Fruit fly (Drosophila melanogaster) whole organism, embryonic: Measurements from ENCODE around the gene mirr.

Experiments used
- Bgb ChIP-seq: fragments of 200-800 bp; sonication (Bioruptor generic); IDR thresholded peaks from 2 replicates; pipeline ENCODE4 v1.3.6; 2022; ENCODE audit warnings: missing biosample characterization, missing genetic modification characterization; ENCODE audit not compliant: partially characterized antibody
- CG10431 ChIP-seq: fragments of 200-800 bp; sonication (Bioruptor generic); optimal IDR thresholded peaks from 3 replicates; lab custom pipeline; 2018; ENCODE audit warnings: missing biosample characterization, mild to moderate bottlenecking, missing genetic modification characterization
- CG11560 ChIP-seq: fragments of 200-800 bp; sonication (Bioruptor generic); IDR thresholded peaks from 3 replicates; pipeline ENCODE4 v1.3.6; 2022; ENCODE audit warnings: missing biosample characterization, missing genetic modification characterization
- CG12299 ChIP-seq: fragments of 200-800 bp; sonication (Bioruptor generic); optimal IDR thresholded peaks from 2 replicates; lab custom pipeline; 2018; ENCODE audit warnings: missing biosample characterization, mild to moderate bottlenecking, missing genetic modification characterization
- CG12391 ChIP-seq: fragments of 200-800 bp; sonication (Bioruptor generic); optimal IDR thresholded peaks from 3 replicates; lab custom pipeline; 2018; ENCODE audit warnings: missing biosample characterization, mild to moderate bottlenecking, missing genetic modification characterization, moderate library complexity
- CG12659 ChIP-seq: fragments of 200-800 bp; sonication (Bioruptor generic); optimal IDR thresholded peaks from 3 replicates; lab custom pipeline; 2017; ENCODE audit warnings: mild to moderate bottlenecking, missing biosample characterization, missing genetic modification reagents, missing genetic modification characterization
- CG13424 ChIP-seq: fragments of 200-800 bp; sonication (Bioruptor generic); optimal IDR thresholded peaks from 2 replicates; lab custom pipeline; 2019; ENCODE audit warnings: missing biosample characterization, mild to moderate bottlenecking, missing genetic modification characterization, moderate library complexity
- CG14667 ChIP-seq: fragments of 200-800 bp; sonication (Bioruptor generic); IDR thresholded peaks from 2 replicates; pipeline ENCODE4 v1.3.6; 2022; ENCODE audit warnings: missing biosample characterization, missing genetic modification characterization
- CG14710 ChIP-seq: fragments of 200-800 bp; sonication (Bioruptor generic); optimal IDR thresholded peaks from 3 replicates; lab custom pipeline; 2019; ENCODE audit warnings: missing biosample characterization, mild to moderate bottlenecking, missing genetic modification characterization, moderate library complexity
- CG1529 ChIP-seq: fragments of 200-800 bp; sonication (Bioruptor generic); optimal IDR thresholded peaks from 3 replicates; lab custom pipeline; 2018; ENCODE audit warnings: missing biosample characterization, missing genetic modification characterization
- CG1603 ChIP-seq: fragments of 200-800 bp; sonication (Bioruptor generic); optimal IDR thresholded peaks from 2 replicates; lab custom pipeline; 2019; ENCODE audit warnings: missing biosample characterization, mild to moderate bottlenecking, missing genetic modification characterization, moderate library complexity
- CG17829 ChIP-seq: fragments of 200-800 bp; optimal IDR thresholded peaks from 2 replicates; lab custom pipeline; 2019; ENCODE audit warnings: missing biosample characterization, mild to moderate bottlenecking, missing genetic modification characterization, moderate library complexity
- CG18262 ChIP-seq: fragments of 200-800 bp; optimal IDR thresholded peaks from 3 replicates; lab custom pipeline; 2019; ENCODE audit warnings: missing biosample characterization, mild to moderate bottlenecking, missing genetic modification characterization, moderate library complexity
- CG2120 ChIP-seq: fragments of 200-800 bp; sonication (Bioruptor generic); optimal IDR thresholded peaks from 3 replicates; lab custom pipeline; 2016; ENCODE audit warnings: missing biosample characterization, missing genetic modification characterization
- CG2129 ChIP-seq: fragments of 200-800 bp; sonication (Bioruptor generic); IDR thresholded peaks from 2 replicates; pipeline ENCODE4 v1.3.6; 2022; ENCODE audit warnings: missing biosample characterization, missing genetic modification characterization; ENCODE audit not compliant: partially characterized antibody
- CG3838 ChIP-seq: fragments of 200-800 bp; sonication (Bioruptor generic); optimal IDR thresholded peaks from 3 replicates; lab custom pipeline; 2016; ENCODE audit warnings: missing biosample characterization, missing genetic modification characterization
- CG4730 ChIP-seq: fragments of 200-800 bp; sonication (Bioruptor generic); IDR thresholded peaks from 2 replicates; pipeline ENCODE4 v1.3.6; 2022; ENCODE audit warnings: missing biosample characterization, missing genetic modification characterization
- CG4820 ChIP-seq: fragments of 200-800 bp; sonication (Bioruptor generic); optimal IDR thresholded peaks from 3 replicates; lab custom pipeline; 2016; ENCODE audit warnings: missing biosample characterization, missing genetic modification characterization
- CG6791 ChIP-seq: fragments of 200-800 bp; sonication (Bioruptor generic); IDR thresholded peaks from 3 replicates; pipeline ENCODE4 v1.3.6; 2022; ENCODE audit warnings: missing biosample characterization, missing genetic modification characterization; ENCODE audit not compliant: partially characterized antibody
- CrebB ChIP-seq: fragments of 200-800 bp; sonication (Bioruptor generic); optimal IDR thresholded peaks from 3 replicates; lab custom pipeline; 2018; ENCODE audit warnings: missing biosample characterization, mild to moderate bottlenecking, missing genetic modification characterization
- Dll ChIP-seq: fragments of 200-800 bp; sonication (Bioruptor generic); IDR thresholded peaks from 4 replicates; pipeline ENCODE4 v1.3.6; 2022; ENCODE audit warnings: missing biosample characterization, missing genetic modification characterization; ENCODE audit not compliant: partially characterized antibody
- Dref ChIP-seq: fragments of 200-800 bp; sonication (Bioruptor generic); IDR thresholded peaks from 2 replicates; pipeline ENCODE4 v1.3.6; 2022; ENCODE audit warnings: missing biosample characterization, missing genetic modification characterization
- Fer1 ChIP-seq: fragments of 200-800 bp; sonication (Bioruptor generic); optimal IDR thresholded peaks from 2 replicates; lab custom pipeline; 2017; ENCODE audit warnings: missing biosample characterization, mild to moderate bottlenecking, missing genetic modification characterization
- Jarid2 ChIP-seq: fragments of 200-800 bp; sonication (Bioruptor generic); optimal IDR thresholded peaks from 3 replicates; lab custom pipeline; 2017; ENCODE audit warnings: mild to moderate bottlenecking, missing biosample characterization, missing genetic modification reagents, missing genetic modification characterization
- Lhr ChIP-seq: fragments of 200-800 bp; sonication (Bioruptor generic); optimal IDR thresholded peaks from 3 replicates; lab custom pipeline; 2017; ENCODE audit warnings: mild to moderate bottlenecking, missing biosample characterization, missing genetic modification reagents, missing genetic modification characterization
- Myb ChIP-seq: fragments of 200-800 bp; sonication (Bioruptor generic); optimal IDR thresholded peaks from 2 replicates; lab custom pipeline; 2016; ENCODE audit warnings: missing biosample characterization, missing genetic modification characterization
- Nf-YC ChIP-seq: fragments of 200-800 bp; optimal IDR thresholded peaks from 3 replicates; lab custom pipeline; 2019; ENCODE audit warnings: missing biosample characterization, mild to moderate bottlenecking, missing genetic modification characterization, moderate library complexity
- Poxn ChIP-seq: fragments of 200-800 bp; sonication (Bioruptor generic); IDR thresholded peaks from 2 replicates; pipeline ENCODE4 v1.3.6; 2022; ENCODE audit warnings: missing biosample characterization, missing genetic modification characterization
- Scr ChIP-seq: fragments of 200-800 bp; sonication (Bioruptor generic); IDR thresholded peaks from 2 replicates; pipeline ENCODE4 v1.3.6; 2022; ENCODE audit warnings: missing biosample characterization, missing genetic modification characterization; ENCODE audit not compliant: partially characterized antibody
- Sin3A ChIP-seq: fragments of >200 bp; optimal IDR thresholded peaks from 2 replicates; lab custom pipeline; 2018
- Sry-β ChIP-seq: fragments of 200-800 bp; sonication (Bioruptor generic); optimal IDR thresholded peaks from 2 replicates; lab custom pipeline; 2018; ENCODE audit warnings: missing biosample characterization, mild to moderate bottlenecking, missing genetic modification characterization, moderate library complexity
- Stat92E ChIP-seq, 3 experiments: fragments of >200 bp in 2 of 3; fragments of 200-800 bp in 1 of 3; sonication (Bioruptor generic) in 1 of 3; optimal IDR thresholded peaks; 2 replicates each; lab custom pipeline; 2017 to 2019; ENCODE audit warnings: missing biosample characterization in 3 of 3, missing genetic modification characterization in 3 of 3, mild to moderate bottlenecking in 1 of 3, moderate library complexity in 1 of 3
- YL-1 ChIP-seq: fragments of 200-800 bp; sonication (Bioruptor generic); optimal IDR thresholded peaks from 3 replicates; lab custom pipeline; 2017; ENCODE audit warnings: missing biosample characterization, mild to moderate bottlenecking, missing genetic modification characterization
- ara ChIP-seq: fragments of 200-800 bp; sonication (Bioruptor generic); IDR thresholded peaks from 2 replicates; pipeline ENCODE4 v1.3.6; 2022; ENCODE audit warnings: missing biosample characterization, missing genetic modification characterization
- bbx ChIP-seq: fragments of 200-800 bp; sonication (Bioruptor generic); IDR thresholded peaks from 2 replicates; pipeline ENCODE4 v1.3.6; 2022; ENCODE audit warnings: missing biosample characterization, missing genetic modification characterization; ENCODE audit not compliant: partially characterized antibody
- chif ChIP-seq, 2 experiments: fragments of 200-800 bp; sonication (Bioruptor generic); optimal IDR thresholded peaks; 3 replicates each; lab custom pipeline; 2016; ENCODE audit warnings: missing biosample characterization in 2 of 2, missing genetic modification characterization in 2 of 2
- dm ChIP-seq: fragments of 200-800 bp; sonication (Bioruptor generic); optimal IDR thresholded peaks from 3 replicates; lab custom pipeline; 2016; ENCODE audit warnings: missing biosample characterization, missing genetic modification characterization
- eyg ChIP-seq: fragments of 200-800 bp; sonication (Bioruptor generic); optimal IDR thresholded peaks from 3 replicates; lab custom pipeline; 2016; ENCODE audit warnings: missing biosample characterization, missing genetic modification characterization
- inv ChIP-seq: fragments of 200-800 bp; sonication (Bioruptor generic); IDR thresholded peaks from 2 replicates; pipeline ENCODE4 v1.3.6; 2022; ENCODE audit warnings: missing biosample characterization, missing genetic modification characterization; ENCODE audit not compliant: partially characterized antibody
- lola ChIP-seq, 3 experiments: fragments of >200 bp in 2 of 3; fragments of 200-800 bp in 1 of 3; sonication (Bioruptor generic) in 1 of 3; optimal IDR thresholded peaks; 2 replicates each; lab custom pipeline; 2017 to 2019; ENCODE audit warnings: missing biosample characterization in 3 of 3, missing genetic modification characterization in 3 of 3, mild to moderate bottlenecking in 1 of 3, moderate library complexity in 1 of 3
- nerfin-1 ChIP-seq: fragments of 200-800 bp; sonication (Bioruptor generic); optimal IDR thresholded peaks from 3 replicates; lab custom pipeline; 2019; ENCODE audit warnings: missing biosample characterization, mild to moderate bottlenecking, missing genetic modification characterization, moderate library complexity
- nerfin-2 ChIP-seq: fragments of 200-800 bp; sonication (Bioruptor generic); IDR thresholded peaks from 2 replicates; pipeline ENCODE4 v1.3.6; 2022; ENCODE audit warnings: missing biosample characterization, missing genetic modification characterization; ENCODE audit not compliant: partially characterized antibody
- pzg ChIP-seq: fragments of 200-800 bp; sonication (Bioruptor generic); optimal IDR thresholded peaks from 3 replicates; lab custom pipeline; 2018; ENCODE audit warnings: missing biosample characterization, mild to moderate bottlenecking, missing genetic modification characterization, moderate library complexity
- row ChIP-seq: fragments of 200-800 bp; sonication (Bioruptor generic); IDR thresholded peaks from 3 replicates; pipeline ENCODE4 v1.3.6; 2022; ENCODE audit warnings: missing biosample characterization, missing genetic modification characterization
- sqz ChIP-seq: fragments of 200-800 bp; sonication (Bioruptor generic); optimal IDR thresholded peaks from 3 replicates; lab custom pipeline; 2018; ENCODE audit warnings: missing biosample characterization, mild to moderate bottlenecking, missing genetic modification characterization
- tap ChIP-seq: fragments of 200-800 bp; optimal IDR thresholded peaks from 3 replicates; lab custom pipeline; 2019; ENCODE audit warnings: missing biosample characterization, mild to moderate bottlenecking, missing genetic modification characterization, moderate library complexity
- trem ChIP-seq: fragments of 200-800 bp; optimal IDR thresholded peaks from 3 replicates; lab custom pipeline; 2019; ENCODE audit warnings: missing biosample characterization, mild to moderate bottlenecking, missing genetic modification characterization, moderate library complexity
- vnd ChIP-seq: fragments of 200-800 bp; sonication (Bioruptor generic); IDR thresholded peaks from 3 replicates; pipeline ENCODE4 v1.3.6; 2022; ENCODE audit warnings: missing biosample characterization, missing genetic modification characterization; ENCODE audit not compliant: partially characterized antibody
- wor ChIP-seq: fragments of 200-800 bp; sonication (Bioruptor generic); IDR thresholded peaks from 2 replicates; pipeline ENCODE4 v1.3.6; 2022; ENCODE audit warnings: missing biosample characterization, missing genetic modification characterization

The mirr gene

DNA sequence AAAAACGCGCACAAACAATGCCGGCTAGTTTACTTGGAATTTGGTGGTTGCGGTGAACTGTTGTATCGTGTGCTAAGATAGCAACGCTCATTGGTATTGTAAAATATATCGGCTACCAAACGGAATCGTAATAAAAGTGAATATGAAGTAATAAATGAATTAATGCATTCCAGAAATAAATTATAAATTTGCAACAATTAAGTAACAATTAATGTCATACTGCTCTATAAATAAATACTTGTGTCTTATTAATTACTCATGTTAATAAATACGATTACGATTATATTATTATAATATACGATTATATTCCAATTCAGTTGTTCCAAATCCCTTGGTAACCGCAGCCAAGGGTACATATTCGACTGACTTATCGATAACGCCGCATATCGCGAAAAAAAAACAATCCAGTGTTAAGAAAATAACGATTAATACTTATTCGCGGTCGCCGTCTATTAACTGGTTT lies 41.1 kb downstream of the mirr start, which contains the start of the genes SmD1 and Ptp69D (continued):
- TF ChIP-seq sqz (GFP tag; lab: Kevin White, UChicago) (peak; percentile 72), Myb (GFP tag; lab: Kevin White, UChicago) (no peak), Dref (peak; percentile 72), lola (GFP tag; optimal IDR thresholded peaks at IDR 0.05; lab: Kevin White, UChicago) (peak in 1 of 3 experiments; percentile 33), CG1529 (GFP tag; lab: Kevin White, UChicago) (no peak), CG4730 (no peak), Dll (GFP tag; lab: Robert Waterston, UW) (peak; percentile 88), Stat92E (GFP tag; optimal IDR thresholded peaks at IDR 0.05; lab: Kevin White, UChicago) (peak in 1 of 3 experiments; percentile 40), bbx (GFP tag; lab: Robert Waterston, UW) (peak; percentile 62), tap (tag; lab: Kevin White, UChicago) (no peak), dm (GFP tag; lab: Kevin White, UChicago) (no peak), Poxn (GFP tag; lab: Robert Waterston, UW) (no peak), chif (GFP tag; optimal IDR thresholded peaks at IDR 0.05; lab: Kevin White, UChicago) (no peak), vnd (peak; percentile 86), CG17829 (tag; lab: Kevin White, UChicago) (peak; percentile 24), CrebB (tag; lab: Kevin White, UChicago) (no peak), Nf-YC (tag; lab: Kevin White, UChicago) (no peak), CG2120 (GFP tag; lab: Kevin White, UChicago) (peak; percentile 15), CG12299 (tag; lab: Kevin White, UChicago) (peak; percentile 10), CG4820 (GFP tag; lab: Kevin White, UChicago) (peak; percentile 14), wor (GFP tag; lab: Robert Waterston, UW) (no peak), nerfin-1 (tag; lab: Kevin White, UChicago) (peak; percentile 15), CG18262 (tag; lab: Kevin White, UChicago) (no peak), eyg (GFP tag; lab: Kevin White, UChicago) (no peak), nerfin-2 (GFP tag; lab: Robert Waterston, UW) (peak; percentile 55), Scr (peak; percentile 88), CG3838 (no peak), CG2129 (GFP tag; lab: Robert Waterston, UW) (peak; percentile 54; the same call in 1 of the 2 replicates), Sry-β (GFP tag; lab: Kevin White, UChicago) (no peak), ara (GFP tag; lab: Robert Waterston, UW) (no peak), CG1603 (tag; lab: Kevin White, UChicago) (peak; percentile 99), Bgb (GFP tag; lab: Robert Waterston, UW) (peak; percentile 68), pzg (GFP tag; lab: Kevin White, UChicago) (peak; percentile 55), trem (tag; lab: Kevin White, UChicago) (peak; percentile 68), CG14667 (GFP tag; lab: Robert Waterston, UW) (no peak; the same call in 1 of the 2 replicates), CG6791 (GFP tag; lab: Robert Waterston, UW) (peak; percentile 76; the same call in 2 of the 3 replicates), CG12659 (GFP tag; lab: Kevin White, UChicago) (peak; percentile 87), inv (GFP tag; lab: Robert Waterston, UW) (peak; percentile 82), Lhr (GFP tag; lab: Kevin White, UChicago) (peak; percentile 39), CG10431 (GFP tag; lab: Kevin White, UChicago) (no peak), CG13424 (tag; lab: Kevin White, UChicago) (peak; percentile 23), Sin3A (lab: Kevin White, UChicago) (peak; percentile 86), YL-1 (GFP tag; lab: Kevin White, UChicago) (peak; percentile 24), CG12391 (tag; lab: Kevin White, UChicago) (peak; percentile 66), CG14710 (tag; lab: Kevin White, UChicago) (peak; percentile 72), Fer1 (no peak), Jarid2 (GFP tag; lab: Kevin White, UChicago) (no peak), row (GFP tag; lab: Robert Waterston, UW) (peak; percentile 88), CG11560 (tag; lab: Robert Waterston, UW) (peak; percentile 88; the same call in 2 of the 3 replicates)
